Worm (Caenorhabditis elegans) whole organism, midembryonic: ENCODE measurements around the gene lgc-7.

Experiments used
- med-1 ChIP-seq: sonication (generic microtip); optimal IDR thresholded peaks from 2 replicates; lab custom pipeline; 2017; ENCODE audit warnings: missing genetic modification characterization, mild to moderate bottlenecking, missing compliant biosample characterization, antibody characterized with exemption, missing genetic modification reagents; ENCODE audit not compliant: insufficient read depth
- ztf-29 ChIP-seq: fragments of 200-800 bp; sonication (Bioruptor generic); IDR thresholded peaks from 2 replicates; pipeline ENCODE4 v1.3.6; 2022; ENCODE audit warnings: missing genetic modification reagents, missing genetic modification characterization, missing compliant biosample characterization

DNA sequence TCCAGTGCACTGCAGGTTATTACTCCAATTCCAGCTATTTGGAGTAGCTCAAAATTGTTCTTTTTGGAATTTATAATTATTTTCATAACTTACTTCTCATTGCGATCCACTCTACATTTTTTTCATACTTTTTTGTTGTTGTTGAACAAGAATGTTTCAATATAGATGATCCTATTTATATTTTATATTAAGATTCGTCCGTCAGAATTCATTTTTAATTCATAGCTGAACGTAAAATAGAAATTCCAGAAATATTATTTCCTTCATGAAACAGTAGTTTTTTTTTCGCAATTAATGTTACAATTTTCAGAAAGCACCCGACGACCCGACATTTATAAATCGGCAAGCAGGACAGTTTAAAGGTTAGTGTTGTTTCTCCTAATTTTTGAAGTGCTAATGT is 18.8 kb downstream of the lgc-7 start, which contains the start of gene Y57G11C.42:
- no peak for TF ChIP-seq ztf-29 (GFP tag; lab: Robert Waterston, UW)
- no peak for TF ChIP-seq med-1 (GFP tag; lab: Kevin White, UChicago)
